Worm (Caenorhabditis elegans) whole organism, young adult: ENCODE data around the gene uncp-18.

ENCODE experiments used
- B0261.1 ChIP-seq: sonication (generic microtip); optimal IDR thresholded peaks from 2 replicates; lab custom pipeline; 2016; ENCODE audit warnings: mild to moderate bottlenecking, missing genetic modification characterization, moderate library complexity, missing compliant biosample characterization
- D2030.7 ChIP-seq: fragments of 200-800 bp; sonication (Bioruptor generic); IDR thresholded peaks from 2 replicates; pipeline ENCODE4 v1.3.6; 2022; ENCODE audit warnings: missing genetic modification reagents, missing genetic modification characterization, missing compliant biosample characterization
- F22D6.2 ChIP-seq: sonication (generic microtip); optimal IDR thresholded peaks from 2 replicates; lab custom pipeline; 2016; ENCODE audit warnings: mild to moderate bottlenecking, missing genetic modification characterization, missing compliant biosample characterization
- F23B12.7 ChIP-seq: sonication (generic microtip); optimal IDR thresholded peaks from 2 replicates; lab custom pipeline; 2017; ENCODE audit warnings: missing genetic modification characterization, mild to moderate bottlenecking, missing compliant biosample characterization, antibody characterized with exemption, moderate library complexity; ENCODE audit not compliant: insufficient read depth
- F33H1.4 ChIP-seq: fragments of 200-800 bp; sonication (Bioruptor generic); IDR thresholded peaks from 2 replicates; pipeline ENCODE4 v1.3.6; 2022; ENCODE audit warnings: missing genetic modification reagents, missing genetic modification characterization, missing compliant biosample characterization
- F39B2.1 ChIP-seq: fragments of 200-800 bp; sonication (Bioruptor generic); IDR thresholded peaks from 2 replicates; pipeline ENCODE4 v1.3.6; 2022; ENCODE audit warnings: missing genetic modification reagents, missing genetic modification characterization, missing compliant biosample characterization
- K11D2.4 ChIP-seq: fragments of 200-800 bp; sonication (Bioruptor generic); IDR thresholded peaks from 2 replicates; pipeline ENCODE4 v1.3.6; 2022; ENCODE audit warnings: missing genetic modification reagents, missing genetic modification characterization, missing compliant biosample characterization
- K12H6.12 ChIP-seq: fragments of 200-800 bp; sonication (Bioruptor generic); optimal IDR thresholded peaks from 2 replicates; lab custom pipeline; 2018; ENCODE audit warnings: mild to moderate bottlenecking, missing genetic modification characterization, missing compliant biosample characterization
- T07F8.4 ChIP-seq: sonication (generic microtip); optimal IDR thresholded peaks from 2 replicates; lab custom pipeline; 2016; ENCODE audit warnings: mild to moderate bottlenecking, missing genetic modification characterization, moderate library complexity, missing compliant biosample characterization
- Y53G8AR.9 ChIP-seq: fragments of 200-800 bp; sonication (Bioruptor generic); conservative IDR thresholded peaks from 2 replicates; pipeline ENCODE4 v1.3.6; 2022; ENCODE audit warnings: missing genetic modification reagents, missing genetic modification characterization, missing compliant biosample characterization
- akir-1 ChIP-seq: fragments of 200-800 bp; sonication (Bioruptor generic); optimal IDR thresholded peaks from 2 replicates; lab custom pipeline; 2018; ENCODE audit warnings: mild to moderate bottlenecking, missing genetic modification characterization, moderate library complexity, missing compliant biosample characterization
- ama-1 ChIP-seq, 3 experiments: fragments of 150-350 bp in 1 of 3; sonication (generic microtip) in 2 of 3; optimal IDR thresholded peaks; 2 replicates each; lab custom pipeline; 2014 to 2018; ENCODE audit warnings: missing biosample characterization in 2 of 3, missing genetic modification characterization in 2 of 3, missing genetic modification reagents in 2 of 3
- aptf-2 ChIP-seq: fragments of 200-800 bp; sonication (Bioruptor generic); conservative IDR thresholded peaks from 2 replicates; pipeline ENCODE4 v1.3.6; 2022; ENCODE audit warnings: missing genetic modification reagents, missing genetic modification characterization, missing compliant biosample characterization
- aptf-3 ChIP-seq: fragments of 200-800 bp; sonication (Bioruptor generic); IDR thresholded peaks from 2 replicates; pipeline ENCODE4 v1.3.6; 2022; ENCODE audit warnings: missing genetic modification characterization, missing compliant biosample characterization
- atf-7 ChIP-seq: sonication (generic microtip); optimal IDR thresholded peaks from 2 replicates; lab custom pipeline; 2017; ENCODE audit warnings: mild to moderate bottlenecking, missing genetic modification characterization, missing compliant biosample characterization
- athp-1 ChIP-seq: sonication (generic microtip); optimal IDR thresholded peaks from 2 replicates; lab custom pipeline; 2017; ENCODE audit warnings: mild to moderate bottlenecking, missing genetic modification characterization, missing compliant biosample characterization
- attf-5 ChIP-seq: fragments of 200-800 bp; sonication (Bioruptor generic); optimal IDR thresholded peaks from 2 replicates; lab custom pipeline; 2018; ENCODE audit warnings: mild to moderate bottlenecking, missing genetic modification characterization, missing compliant biosample characterization
- dox-1 ChIP-seq: fragments of 200-800 bp; sonication (Bioruptor generic); IDR thresholded peaks from 2 replicates; pipeline ENCODE4 v1.3.6; 2022; ENCODE audit warnings: missing genetic modification reagents, missing genetic modification characterization, missing compliant biosample characterization
- dpl-1 ChIP-seq: fragments of 150-350 bp; optimal IDR thresholded peaks from 2 replicates; lab custom pipeline; 2014; ENCODE audit warnings: missing biosample characterization, missing genetic modification reagents, missing genetic modification characterization
- egrh-3 ChIP-seq: fragments of 200-800 bp; sonication (Bioruptor generic); IDR thresholded peaks from 2 replicates; pipeline ENCODE4 v1.3.6; 2022; ENCODE audit warnings: missing genetic modification reagents, missing genetic modification characterization, missing compliant biosample characterization
- hrde-1 ChIP-seq: sonication (generic microtip); optimal IDR thresholded peaks from 2 replicates; lab custom pipeline; 2016; ENCODE audit warnings: missing genetic modification characterization, mild to moderate bottlenecking, missing compliant biosample characterization, moderate library complexity, missing genotype, missing genetic modification reagents, borderline replicate concordance
- let-607 ChIP-seq, 2 experiments: fragments of 200-800 bp in 1 of 2; sonication (Bioruptor generic) in 1 of 2; sonication (generic microtip) in 1 of 2; optimal IDR thresholded peaks; 2 replicates each; lab custom pipeline; 2016 to 2018; ENCODE audit warnings: mild to moderate bottlenecking in 2 of 2, missing compliant biosample characterization in 2 of 2, missing genetic modification characterization in 2 of 2, moderate library complexity in 2 of 2, missing genotype in 1 of 2
- lin-40 ChIP-seq: sonication (generic microtip); optimal IDR thresholded peaks from 2 replicates; lab custom pipeline; 2016; ENCODE audit warnings: missing genetic modification characterization, mild to moderate bottlenecking, missing compliant biosample characterization, missing genotype, missing genetic modification reagents
- lin-54 ChIP-seq: fragments of 200-800 bp; sonication (Bioruptor generic); optimal IDR thresholded peaks from 2 replicates; lab custom pipeline; 2018; ENCODE audit warnings: mild to moderate bottlenecking, missing genetic modification characterization, missing compliant biosample characterization
- lsy-27 ChIP-seq: sonication (generic microtip); optimal IDR thresholded peaks from 2 replicates; lab custom pipeline; 2017; ENCODE audit warnings: missing genetic modification characterization, mild to moderate bottlenecking, missing compliant biosample characterization, antibody characterized with exemption, missing genotype, borderline replicate concordance; ENCODE audit not compliant: insufficient read depth
- madf-10 ChIP-seq: sonication (generic microtip); optimal IDR thresholded peaks from 2 replicates; lab custom pipeline; 2016; ENCODE audit warnings: mild to moderate bottlenecking, missing genetic modification characterization, missing compliant biosample characterization
- nhr-80 ChIP-seq: sonication (generic microtip); optimal IDR thresholded peaks from 2 replicates; lab custom pipeline; 2016; ENCODE audit warnings: missing genetic modification characterization, missing compliant biosample characterization
- pbrm-1 ChIP-seq: fragments of 200-800 bp; sonication (Bioruptor generic); IDR thresholded peaks from 2 replicates; pipeline ENCODE4 v1.3.6; 2022; ENCODE audit warnings: missing genetic modification reagents, missing genetic modification characterization, missing compliant biosample characterization
- sea-2 ChIP-seq: fragments of 200-800 bp; sonication (Bioruptor generic); IDR thresholded peaks from 2 replicates; pipeline ENCODE4 v1.3.6; 2022; ENCODE audit warnings: missing genetic modification characterization, missing compliant biosample characterization
- snpc-1.3 ChIP-seq: sonication (generic microtip); optimal IDR thresholded peaks from 2 replicates; lab custom pipeline; 2017; ENCODE audit warnings: missing genetic modification characterization, mild to moderate bottlenecking, missing compliant biosample characterization, antibody characterized with exemption, moderate library complexity, missing genotype, missing genetic modification reagents; ENCODE audit not compliant: insufficient read depth
- somi-1 ChIP-seq: fragments of 200-800 bp; sonication (Bioruptor generic); optimal IDR thresholded peaks from 2 replicates; lab custom pipeline; 2018; ENCODE audit warnings: mild to moderate bottlenecking, missing genetic modification characterization, missing compliant biosample characterization
- tbp1 ChIP-seq: fragments of 200-800 bp; sonication (Bioruptor generic); optimal IDR thresholded peaks from 2 replicates; lab custom pipeline; 2018; ENCODE audit warnings: mild to moderate bottlenecking, missing genetic modification characterization, missing compliant biosample characterization
- tlf-1 ChIP-seq: fragments of 200-800 bp; sonication (Bioruptor generic); optimal IDR thresholded peaks from 2 replicates; lab custom pipeline; 2018; ENCODE audit warnings: mild to moderate bottlenecking, missing genetic modification characterization, missing compliant biosample characterization
- ztf-18 ChIP-seq: sonication (generic microtip); optimal IDR thresholded peaks from 2 replicates; lab custom pipeline; 2016; ENCODE audit warnings: missing genotype, mild to moderate bottlenecking, missing genetic modification characterization, missing compliant biosample characterization
- ztf-22 ChIP-seq: fragments of 200-800 bp; sonication (Bioruptor generic); optimal IDR thresholded peaks from 2 replicates; lab custom pipeline; 2018; ENCODE audit warnings: mild to moderate bottlenecking, missing genetic modification characterization, moderate library complexity, missing compliant biosample characterization
- ztf-25 ChIP-seq: fragments of 200-800 bp; sonication (Bioruptor generic); IDR thresholded peaks from 2 replicates; pipeline ENCODE4 v1.3.6; 2022; ENCODE audit warnings: missing genetic modification reagents, missing genetic modification characterization, missing compliant biosample characterization

The uncp-18 gene

DNA sequence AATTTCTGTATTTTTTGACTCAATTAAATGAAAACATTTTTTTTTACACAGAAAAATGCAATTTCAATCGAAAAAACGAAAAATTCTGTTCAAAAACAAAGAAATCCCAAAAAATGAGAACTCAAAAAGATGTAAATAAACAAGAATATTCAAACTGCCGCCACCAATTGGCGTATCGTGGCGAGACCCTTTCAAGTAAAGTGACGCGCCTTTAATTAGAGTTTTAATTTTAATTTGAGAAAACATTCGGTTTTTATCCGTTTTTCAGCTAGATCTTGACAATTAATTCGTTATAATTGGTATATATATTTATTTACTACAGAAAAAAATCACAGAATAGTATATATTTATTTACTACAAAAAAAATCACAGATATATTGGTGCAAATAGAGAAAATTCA lies 10.8 kb upstream of the uncp-18 start (continued):
- no peak for TF ChIP-seq madf-10 (tag; lab: Kevin White, UChicago)
- no peak for TF ChIP-seq let-607 (tag; optimal IDR thresholded peaks at IDR 0.05; lab: Kevin White, UChicago)
- no peak for TF ChIP-seq lsy-27 (tag; lab: Kevin White, UChicago)
- no peak for TF ChIP-seq hrde-1
- TF ChIP-seq aptf-3 (GFP tag; lab: Robert Waterston, UW): no peak
- TF ChIP-seq F39B2.1: no peak
- TF ChIP-seq lin-40 (tag; lab: Kevin White, UChicago): no peak
- peak; percentile 53 for TF ChIP-seq dpl-1 (GFP tag; lab: Kevin White, UChicago)
- no peak for TF ChIP-seq F22D6.2 (tag; lab: Kevin White, UChicago)
- peak; percentile 37 for TF ChIP-seq snpc-1.3 (tag; lab: Kevin White, UChicago)
- no peak for TF ChIP-seq K12H6.12 (tag; lab: Kevin White, UChicago)
- peak; percentile 53; the same call in 1 of the 2 replicates for TF ChIP-seq dox-1
- no peak for TF ChIP-seq T07F8.4 (tag; lab: Kevin White, UChicago)
- TF ChIP-seq akir-1 (GFP tag; lab: Kevin White, UChicago): no peak
- TF ChIP-seq somi-1 (GFP tag; lab: Kevin White, UChicago): no peak
- peak; percentile 92 for TF ChIP-seq F33H1.4 (GFP tag; lab: Robert Waterston, UW)
- TF ChIP-seq ztf-25 (GFP tag; lab: Robert Waterston, UW): no peak
- no peak for TF ChIP-seq tlf-1
- no peak for TF ChIP-seq egrh-3 (GFP tag; lab: Robert Waterston, UW)
- TF ChIP-seq aptf-2 (GFP tag; lab: Robert Waterston, UW): no peak
- no peak for TF ChIP-seq B0261.1 (tag; lab: Kevin White, UChicago)
- TF ChIP-seq athp-1 (tag; lab: Kevin White, UChicago): no peak
- TF ChIP-seq D2030.7: peak; percentile 84
- no peak for TF ChIP-seq ztf-18 (tag; lab: Kevin White, UChicago)
- no peak for TF ChIP-seq sea-2 (GFP tag; lab: Robert Waterston, UW)
- TF ChIP-seq ztf-22 (GFP tag; lab: Kevin White, UChicago): no peak
- TF ChIP-seq lin-54: peak; percentile 97

DNA sequence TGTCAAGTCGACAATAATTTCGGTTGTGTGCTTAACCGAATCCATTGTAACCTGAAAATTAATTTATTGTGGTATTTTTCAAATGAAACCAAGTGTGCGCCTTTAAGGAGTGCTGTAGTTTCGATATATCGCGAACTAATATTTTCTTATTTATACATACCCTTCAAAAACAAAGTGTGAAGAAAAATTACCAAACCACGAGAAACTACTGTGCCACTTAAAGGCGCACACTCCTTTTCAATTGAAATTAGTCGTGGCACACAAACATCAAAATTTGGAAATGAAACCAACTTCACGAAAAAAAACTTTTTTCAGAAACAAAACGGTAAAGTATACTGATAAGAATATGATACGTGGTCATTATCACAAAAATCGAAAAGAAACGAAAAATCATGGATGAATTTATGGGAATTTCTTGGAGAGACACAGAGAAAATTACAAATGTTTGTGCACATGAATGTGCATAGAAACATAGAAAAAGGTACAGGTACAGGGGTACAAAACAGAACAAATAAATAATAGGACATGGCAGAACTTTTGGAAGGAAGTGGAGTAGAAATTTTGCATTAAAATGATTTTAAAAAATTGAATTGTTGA lies 7.1 kb upstream of the uncp-18 start, which contains the start of gene spl-1:
TSS of gene spl-1 (minus strand) at position 51 of the 597 bp plus-strand sequence.
- TF ChIP-seq F23B12.7 (no peak), nhr-80 (tag; lab: Kevin White, UChicago) (peak; percentile 82), pbrm-1 (GFP tag; lab: Robert Waterston, UW) (0 out of 2 replicates have a peak, but pooled peaks have one; percentile 26), tbp1 (peak; percentile 2), Y53G8AR.9 (GFP tag; lab: Robert Waterston, UW) (no peak), dpl-1 (GFP tag; lab: Kevin White, UChicago) (no peak), K11D2.4 (no peak), atf-7 (no peak), attf-5 (peak; percentile 51), ama-1 (optimal IDR thresholded peaks at IDR 0.05; lab: Kevin White, UChicago) (no peak), ama-1 (GFP tag; optimal IDR thresholded peaks at IDR 0.05; lab: Kevin White, UChicago) (no peak)
